Fruit fly (Drosophila melanogaster) whole organism, embryonic: Measurements from ENCODE around the gene CG10194.

Experiments used
- Asciz ChIP-seq: fragments of 200-800 bp; sonication (Bioruptor generic); optimal IDR thresholded peaks from 2 replicates; lab custom pipeline; 2017; ENCODE audit warnings: missing biosample characterization, mild to moderate bottlenecking, missing genetic modification characterization, missing genetic modification reagents
- Awh ChIP-seq: fragments of 200-800 bp; sonication (Bioruptor generic); IDR thresholded peaks from 2 replicates; pipeline ENCODE4, ENCODE4 v1.3.6; 2022; ENCODE audit warnings: missing biosample characterization, missing genetic modification characterization
- B-H2 ChIP-seq: fragments of 200-800 bp; sonication (Bioruptor generic); optimal IDR thresholded peaks from 2 replicates; lab custom pipeline; 2018; ENCODE audit warnings: missing biosample characterization, mild to moderate bottlenecking, missing genetic modification characterization
- Bgb ChIP-seq: fragments of 200-800 bp; sonication (Bioruptor generic); IDR thresholded peaks from 2 replicates; pipeline ENCODE4 v1.3.6; 2022; ENCODE audit warnings: missing biosample characterization, missing genetic modification characterization; ENCODE audit not compliant: partially characterized antibody
- Bteb2 ChIP-seq: fragments of 200-800 bp; sonication (Bioruptor generic); optimal IDR thresholded peaks from 2 replicates; lab custom pipeline; 2016; ENCODE audit warnings: missing biosample characterization, missing genetic modification characterization
- C15 ChIP-seq: fragments of 200-800 bp; sonication (Bioruptor generic); IDR thresholded peaks from 3 replicates; pipeline ENCODE4 v1.3.6; 2022; ENCODE audit warnings: missing biosample characterization, missing genetic modification characterization
- CG10979 ChIP-seq: fragments of 200-800 bp; sonication (Bioruptor generic); optimal IDR thresholded peaks from 2 replicates; lab custom pipeline; 2018; ENCODE audit warnings: missing biosample characterization, mild to moderate bottlenecking, missing genetic modification characterization, moderate library complexity
- CG11560 ChIP-seq: fragments of 200-800 bp; sonication (Bioruptor generic); IDR thresholded peaks from 3 replicates; pipeline ENCODE4 v1.3.6; 2022; ENCODE audit warnings: missing biosample characterization, missing genetic modification characterization
- CG15514 ChIP-seq: fragments of 200-800 bp; sonication (Bioruptor generic); optimal IDR thresholded peaks from 3 replicates; lab custom pipeline; 2017; ENCODE audit warnings: missing biosample characterization, missing genetic modification characterization, mild to moderate bottlenecking, moderate library complexity, missing genetic modification reagents
- CG16779 ChIP-seq: fragments of 200-800 bp; sonication (Bioruptor generic); IDR thresholded peaks from 2 replicates; pipeline ENCODE4 v1.3.6; 2022; ENCODE audit warnings: missing biosample characterization, missing genetic modification characterization
- CG17328 ChIP-seq: fragments of 200-800 bp; sonication (Bioruptor generic); IDR thresholded peaks from 2 replicates; pipeline ENCODE4 v1.3.6; 2022; ENCODE audit warnings: missing biosample characterization, missing genetic modification characterization
- CG17912 ChIP-seq: fragments of 200-800 bp; sonication (Bioruptor generic); optimal IDR thresholded peaks from 2 replicates; lab custom pipeline; 2018; ENCODE audit warnings: missing biosample characterization, mild to moderate bottlenecking, missing genetic modification characterization
- CG2116 ChIP-seq: fragments of 200-800 bp; sonication (Bioruptor generic); optimal IDR thresholded peaks from 3 replicates; lab custom pipeline; 2018; ENCODE audit warnings: missing biosample characterization, mild to moderate bottlenecking, missing genetic modification characterization
- CG2712 ChIP-seq: fragments of 200-800 bp; optimal IDR thresholded peaks from 3 replicates; lab custom pipeline; 2019; ENCODE audit warnings: missing biosample characterization, mild to moderate bottlenecking, missing genetic modification characterization, moderate library complexity
- CG2875 ChIP-seq: fragments of 200-800 bp; sonication (Bioruptor generic); optimal IDR thresholded peaks from 2 replicates; lab custom pipeline; 2017; ENCODE audit warnings: missing biosample characterization, mild to moderate bottlenecking, missing genetic modification characterization, missing genetic modification reagents
- CG32772 ChIP-seq: fragments of 200-800 bp; sonication (Bioruptor generic); IDR thresholded peaks from 2 replicates; pipeline ENCODE4 v1.3.6; 2022; ENCODE audit warnings: missing biosample characterization, missing genetic modification characterization
- CG33213 ChIP-seq: fragments of 200-800 bp; sonication (Bioruptor generic); optimal IDR thresholded peaks from 3 replicates; lab custom pipeline; 2016; ENCODE audit warnings: missing biosample characterization, missing genetic modification characterization
- CG34422 ChIP-seq: fragments of 200-800 bp; sonication (Bioruptor generic); IDR thresholded peaks from 3 replicates; pipeline ENCODE4 v1.3.6; 2022; ENCODE audit warnings: missing biosample characterization, missing genetic modification characterization
- CG3838 ChIP-seq: fragments of 200-800 bp; sonication (Bioruptor generic); optimal IDR thresholded peaks from 3 replicates; lab custom pipeline; 2016; ENCODE audit warnings: missing biosample characterization, missing genetic modification characterization
- CG4854 ChIP-seq: fragments of 200-800 bp; sonication (Bioruptor generic); optimal IDR thresholded peaks from 2 replicates; lab custom pipeline; 2016; ENCODE audit warnings: missing biosample characterization, missing genetic modification characterization, inconsistent platforms
- CG6689 ChIP-seq: fragments of 200-800 bp; sonication (Bioruptor generic); IDR thresholded peaks from 2 replicates; pipeline ENCODE4 v1.3.6; 2022; ENCODE audit warnings: missing biosample characterization, missing genetic modification characterization
- CG7556 ChIP-seq: fragments of 200-800 bp; sonication (Bioruptor generic); optimal IDR thresholded peaks from 2 replicates; lab custom pipeline; 2017; ENCODE audit warnings: missing biosample characterization, mild to moderate bottlenecking, missing genetic modification characterization
- CG7928 ChIP-seq: fragments of 200-800 bp; sonication (Bioruptor generic); optimal IDR thresholded peaks from 2 replicates; lab custom pipeline; 2017; ENCODE audit warnings: missing biosample characterization, mild to moderate bottlenecking, missing genetic modification characterization
- CTCF ChIP-seq: fragments of 200-800 bp; sonication (Bioruptor generic); optimal IDR thresholded peaks from 2 replicates; lab custom pipeline; 2017; ENCODE audit warnings: missing biosample characterization, mild to moderate bottlenecking, missing genetic modification characterization, moderate library complexity
- CkIIα-i1 ChIP-seq: fragments of 200-800 bp; sonication (Bioruptor generic); IDR thresholded peaks from 2 replicates; pipeline ENCODE4 v1.3.6; 2022; ENCODE audit warnings: missing biosample characterization, missing genetic modification characterization
- Dip2 ChIP-seq: fragments of 200-800 bp; sonication (Bioruptor generic); IDR thresholded peaks from 2 replicates; pipeline ENCODE4 v1.3.6; 2022; ENCODE audit warnings: missing biosample characterization, missing genetic modification characterization
- Dll ChIP-seq: fragments of 200-800 bp; sonication (Bioruptor generic); IDR thresholded peaks from 4 replicates; pipeline ENCODE4 v1.3.6; 2022; ENCODE audit warnings: missing biosample characterization, missing genetic modification characterization; ENCODE audit not compliant: partially characterized antibody
- Ets97D ChIP-seq: fragments of 200-800 bp; sonication (Bioruptor generic); optimal IDR thresholded peaks from 3 replicates; lab custom pipeline; 2016; ENCODE audit warnings: missing biosample characterization, missing genetic modification characterization
- Fer1 ChIP-seq: fragments of 200-800 bp; sonication (Bioruptor generic); optimal IDR thresholded peaks from 2 replicates; lab custom pipeline; 2017; ENCODE audit warnings: missing biosample characterization, mild to moderate bottlenecking, missing genetic modification characterization
- Fer3 ChIP-seq: fragments of 200-800 bp; sonication (Bioruptor generic); optimal IDR thresholded peaks from 2 replicates; lab custom pipeline; 2018; ENCODE audit warnings: missing biosample characterization, mild to moderate bottlenecking, missing genetic modification characterization, moderate library complexity
- HLH3B ChIP-seq: fragments of 200-800 bp; sonication (Bioruptor generic); IDR thresholded peaks from 2 replicates; pipeline ENCODE4 v1.3.6; 2022; ENCODE audit warnings: missing biosample characterization, missing genetic modification characterization
- HLHmδ ChIP-seq: fragments of 200-800 bp; sonication (Bioruptor generic); optimal IDR thresholded peaks from 2 replicates; lab custom pipeline; 2018; ENCODE audit warnings: missing biosample characterization, mild to moderate bottlenecking, missing genetic modification characterization, moderate library complexity
- Hey ChIP-seq: fragments of 200-800 bp; sonication (Bioruptor generic); optimal IDR thresholded peaks from 3 replicates; lab custom pipeline; 2018; ENCODE audit warnings: missing biosample characterization, mild to moderate bottlenecking, missing genetic modification characterization
- Hsf ChIP-seq: fragments of 200-800 bp; sonication (Bioruptor generic); optimal IDR thresholded peaks from 3 replicates; lab custom pipeline; 2016; ENCODE audit warnings: missing biosample characterization, missing genetic modification characterization
- Med ChIP-seq: fragments of 200-800 bp; sonication (Bioruptor generic); peaks from one replicate; lab custom pipeline; 2016; ENCODE audit warnings: missing biosample characterization, missing genetic modification characterization, mild to moderate bottlenecking, inconsistent platforms, moderate library complexity
- NK7.1 ChIP-seq: fragments of 200-800 bp; sonication (Bioruptor generic); optimal IDR thresholded peaks from 3 replicates; lab custom pipeline; 2016; ENCODE audit warnings: missing biosample characterization, missing genetic modification characterization
- Nf-YA ChIP-seq: fragments of 200-800 bp; sonication (Bioruptor generic); IDR thresholded peaks from 2 replicates; pipeline ENCODE4 v1.3.6; 2022; ENCODE audit warnings: missing biosample characterization, missing genetic modification characterization
- Spps ChIP-seq: fragments of 200-800 bp; sonication (Bioruptor generic); optimal IDR thresholded peaks from 2 replicates; lab custom pipeline; 2018; ENCODE audit warnings: missing biosample characterization, mild to moderate bottlenecking, missing genetic modification characterization
- Sry-δ ChIP-seq: fragments of 200-800 bp; sonication (Bioruptor generic); optimal IDR thresholded peaks from 2 replicates; lab custom pipeline; 2016; ENCODE audit warnings: missing biosample characterization, missing genetic modification characterization
- ash1 ChIP-seq: fragments of 200-800 bp; sonication (Bioruptor generic); optimal IDR thresholded peaks from 2 replicates; lab custom pipeline; 2018; ENCODE audit warnings: missing biosample characterization, mild to moderate bottlenecking, missing genetic modification characterization
- bab2 ChIP-seq: fragments of 200-800 bp; sonication (Bioruptor generic); optimal IDR thresholded peaks from 2 replicates; lab custom pipeline; 2016; ENCODE audit warnings: missing biosample characterization, missing genetic modification characterization
- br ChIP-seq: fragments of >200 bp; optimal IDR thresholded peaks from 2 replicates; lab custom pipeline; 2017
- ftz-f1 ChIP-seq: fragments of 200-800 bp; sonication (Bioruptor generic); optimal IDR thresholded peaks from 2 replicates; lab custom pipeline; 2016; ENCODE audit warnings: missing biosample characterization, missing genetic modification characterization
- gfzf ChIP-seq: fragments of 200-800 bp; sonication (Bioruptor generic); optimal IDR thresholded peaks from 2 replicates; lab custom pipeline; 2016; ENCODE audit warnings: missing biosample characterization, mild to moderate bottlenecking, missing genetic modification characterization, moderate library complexity
- jigr1 ChIP-seq: fragments of 200-800 bp; sonication (Bioruptor generic); IDR thresholded peaks from 3 replicates; pipeline ENCODE4 v1.3.6; 2022; ENCODE audit warnings: missing biosample characterization, missing genetic modification characterization
- lbe ChIP-seq: fragments of 200-800 bp; sonication (Bioruptor generic); optimal IDR thresholded peaks from 2 replicates; lab custom pipeline; 2016; ENCODE audit warnings: missing biosample characterization, mild to moderate bottlenecking, missing genetic modification characterization
- nmo ChIP-seq: fragments of 200-800 bp; sonication (Bioruptor generic); optimal IDR thresholded peaks from 2 replicates; lab custom pipeline; 2018; ENCODE audit warnings: missing biosample characterization, mild to moderate bottlenecking, missing genetic modification characterization, moderate library complexity
- p53 ChIP-seq: fragments of 200-800 bp; sonication (Bioruptor generic); optimal IDR thresholded peaks from 2 replicates; lab custom pipeline; 2016; ENCODE audit warnings: missing biosample characterization, missing genetic modification characterization
- pita ChIP-seq: fragments of 200-800 bp; sonication (Bioruptor generic); optimal IDR thresholded peaks from 2 replicates; lab custom pipeline; 2017; ENCODE audit warnings: missing biosample characterization, mild to moderate bottlenecking, missing genetic modification characterization
- salm ChIP-seq: fragments of 200-800 bp; sonication (Bioruptor generic); optimal IDR thresholded peaks from 2 replicates; lab custom pipeline; 2018; ENCODE audit warnings: missing biosample characterization, mild to moderate bottlenecking, missing genetic modification characterization
- sim ChIP-seq: fragments of 200-800 bp; sonication (Bioruptor generic); IDR thresholded peaks from 2 replicates; pipeline ENCODE4 v1.3.6; 2022; ENCODE audit warnings: missing biosample characterization, missing genetic modification characterization
- stwl ChIP-seq: fragments of 200-800 bp; sonication (Bioruptor generic); optimal IDR thresholded peaks from 3 replicates; lab custom pipeline; 2018; ENCODE audit warnings: missing biosample characterization, mild to moderate bottlenecking, missing genetic modification characterization, moderate library complexity
- usp ChIP-seq: fragments of >200 bp; optimal IDR thresholded peaks from 2 replicates; lab custom pipeline; 2017; ENCODE audit warnings: missing biosample characterization, missing genetic modification characterization

Gene CG10194

DNA sequence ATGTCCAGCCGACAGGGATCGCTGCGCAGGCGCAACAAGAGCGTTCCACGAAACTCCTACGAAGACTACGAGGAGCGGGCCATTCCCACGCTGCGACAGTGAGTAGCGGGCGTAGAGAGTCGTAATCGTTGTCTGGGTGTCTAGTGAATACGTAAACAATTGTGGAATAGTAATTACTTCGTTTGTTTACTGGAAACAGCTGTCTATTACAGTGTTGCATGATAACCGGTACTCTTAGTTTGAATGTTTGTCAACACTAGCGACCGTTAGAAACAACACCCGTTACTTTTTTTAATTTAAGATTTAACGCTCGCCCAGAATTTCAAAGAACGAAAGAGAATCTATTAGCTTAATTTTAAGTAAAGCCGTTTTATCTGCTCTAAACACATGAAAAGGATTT, 40.2 kb upstream of the CG10194 start, which contains the start of gene CG10165 (continued):
- peak; percentile 21 for TF ChIP-seq Ets97D (GFP tag; lab: Kevin White, UChicago)
- no peak for TF ChIP-seq nmo (GFP tag; lab: Kevin White, UChicago)
- TF ChIP-seq HLHmδ (GFP tag; lab: Kevin White, UChicago) = no peak
- TF ChIP-seq p53 (GFP tag; lab: Kevin White, UChicago) = no peak
- TF ChIP-seq CG6689 = no peak
- TF ChIP-seq Dip2 (GFP tag; lab: Robert Waterston, UW) = no peak
- TF ChIP-seq NK7.1 = no peak
- peak; percentile 23 for TF ChIP-seq B-H2
- TF ChIP-seq Spps (tag; lab: Kevin White, UChicago) = no peak
- peak; percentile 2 for TF ChIP-seq Fer1 (GFP tag; lab: Kevin White, UChicago)
- no peak for TF ChIP-seq CG17912 (GFP tag; lab: Kevin White, UChicago)
- TF ChIP-seq CG17328 (GFP tag; lab: Robert Waterston, UW) = no peak
- no peak for TF ChIP-seq Hsf (GFP tag; lab: Kevin White, UChicago)
- no peak for TF ChIP-seq Bgb (GFP tag; lab: Robert Waterston, UW)
- TF ChIP-seq Bteb2 (GFP tag; lab: Kevin White, UChicago) = no peak
- peak; percentile 22 for TF ChIP-seq CG15514 (GFP tag; lab: Kevin White, UChicago)
- TF ChIP-seq CG32772 (GFP tag; lab: Robert Waterston, UW) = no peak
- TF ChIP-seq usp (GFP tag; lab: Kevin White, UChicago) = no peak
- TF ChIP-seq ash1 (GFP tag; lab: Kevin White, UChicago) = no peak
- no peak for TF ChIP-seq CG33213 (GFP tag; lab: Kevin White, UChicago)
- TF ChIP-seq CG16779 (GFP tag; lab: Robert Waterston, UW) = no peak
- no peak for TF ChIP-seq CG7928
- TF ChIP-seq Nf-YA (GFP tag; lab: Robert Waterston, UW) = 0 out of 2 replicates have a peak, but pooled peaks have one; percentile 22
- TF ChIP-seq br (lab: Kevin White, UChicago) = no peak
- no peak for TF ChIP-seq C15 (GFP tag; lab: Robert Waterston, UW)
- TF ChIP-seq CG3838 (GFP tag; lab: Kevin White, UChicago) = no peak
- TF ChIP-seq CG7556 = no peak
- TF ChIP-seq salm (tag; lab: Kevin White, UChicago) = no peak
- no peak for TF ChIP-seq CTCF (GFP tag; lab: Kevin White, UChicago)
- TF ChIP-seq CG2116 (GFP tag; lab: Kevin White, UChicago) = peak; percentile 95
- no peak for TF ChIP-seq CG4854 (GFP tag; lab: Kevin White, UChicago)
- no peak for TF ChIP-seq pita (GFP tag; lab: Kevin White, UChicago)
- peak; percentile 19 for TF ChIP-seq lbe (GFP tag; lab: Kevin White, UChicago)
- no peak for TF ChIP-seq CG11560
- no peak for TF ChIP-seq jigr1
- TF ChIP-seq Hey = no peak
- no peak for TF ChIP-seq CG2712 (tag; lab: Kevin White, UChicago)
- peak; percentile 49 for TF ChIP-seq stwl (tag; lab: Kevin White, UChicago)
- TF ChIP-seq Awh (GFP tag; lab: Robert Waterston, UW) = no peak
- TF ChIP-seq Dll (GFP tag; lab: Robert Waterston, UW) = peak; percentile 45; the same call in 2 of the 4 replicates
- no peak for TF ChIP-seq bab2 (GFP tag; lab: Kevin White, UChicago)
- no peak for TF ChIP-seq sim (GFP tag; lab: Robert Waterston, UW)
- peak; percentile 5 for TF ChIP-seq Sry-δ (GFP tag; lab: Kevin White, UChicago)
- TF ChIP-seq CG2875 (GFP tag; lab: Kevin White, UChicago) = no peak
- peak; percentile 7 for TF ChIP-seq gfzf (GFP tag; lab: Kevin White, UChicago)
- no peak for TF ChIP-seq HLH3B (GFP tag; lab: Robert Waterston, UW)
- TF ChIP-seq CG10979 (tag; lab: Kevin White, UChicago) = no peak
- no peak for TF ChIP-seq ftz-f1 (GFP tag; lab: Kevin White, UChicago)
- no peak for TF ChIP-seq CkIIα-i1 (GFP tag; lab: Robert Waterston, UW)
- TF ChIP-seq Med = peak; percentile 60
- no peak for TF ChIP-seq Asciz (GFP tag; lab: Kevin White, UChicago)
- no peak for TF ChIP-seq Fer3
- peak; percentile 36; the same call in 1 of the 3 replicates for TF ChIP-seq CG34422 (GFP tag; lab: Robert Waterston, UW)
